Worm (Caenorhabditis elegans) whole organism, L1 larva: ENCODE data around the gene sec-61.A.

Source experiments
- C34B4.2 ChIP-seq: sonication (generic microtip); optimal IDR thresholded peaks from 2 replicates; lab custom pipeline; 2017; ENCODE audit warnings: mild to moderate bottlenecking, missing genetic modification characterization, missing compliant biosample characterization
- dsc-1 ChIP-seq: sonication (generic microtip); optimal IDR thresholded peaks from 2 replicates; lab custom pipeline; 2016; ENCODE audit warnings: mild to moderate bottlenecking, missing genetic modification characterization, missing compliant biosample characterization
- efl-3 ChIP-seq: fragments of 200-800 bp; sonication (Bioruptor generic); optimal IDR thresholded peaks from 2 replicates; lab custom pipeline; 2018; ENCODE audit warnings: mild to moderate bottlenecking, missing genetic modification characterization, missing compliant biosample characterization
- mdl-1 ChIP-seq, 2 experiments: fragments of 150-350 bp; optimal IDR thresholded peaks; 2 replicates each; lab custom pipeline; 2014 to 2017; ENCODE audit warnings: missing biosample characterization in 2 of 2, missing genetic modification characterization in 2 of 2, inconsistent platforms in 1 of 2
- nhr-11 ChIP-seq: fragments of 150-350 bp; optimal IDR thresholded peaks from 2 replicates; lab custom pipeline; 2014; ENCODE audit warnings: missing biosample characterization, missing genetic modification characterization
- nhr-77 ChIP-seq: fragments of 150-350 bp; optimal IDR thresholded peaks from 2 replicates; lab custom pipeline; 2014; ENCODE audit warnings: missing biosample characterization, missing genetic modification characterization
- snpc-4 ChIP-seq: fragments of 150-350 bp; optimal IDR thresholded peaks from 2 replicates; lab custom pipeline; 2014; ENCODE audit warnings: missing biosample characterization, missing genetic modification characterization
- unc-62 ChIP-seq: fragments of 150-350 bp; optimal IDR thresholded peaks from 2 replicates; lab custom pipeline; 2014; ENCODE audit warnings: missing biosample characterization, missing genetic modification reagents, missing genetic modification characterization
- xbp-1 ChIP-seq: sonication (generic microtip); optimal IDR thresholded peaks from 2 replicates; lab custom pipeline; 2016; ENCODE audit warnings: missing genetic modification characterization, missing compliant biosample characterization

- no peak for TF ChIP-seq C34B4.2
- no peak for TF ChIP-seq snpc-4 (tag; lab: Kevin White, UChicago)
- TF ChIP-seq nhr-11 (tag; lab: Kevin White, UChicago) = no peak
- TF ChIP-seq nhr-77 (tag; lab: Kevin White, UChicago) = no peak
- TF ChIP-seq xbp-1 (tag; lab: Kevin White, UChicago) = no peak
- TF ChIP-seq dsc-1 (tag; lab: Kevin White, UChicago) = no peak
- TF ChIP-seq efl-3 (GFP tag; lab: Kevin White, UChicago) = no peak
- no peak for TF ChIP-seq mdl-1 (tag; optimal IDR thresholded peaks at IDR 0.05; lab: Kevin White, UChicago)
- no peak for TF ChIP-seq unc-62 (GFP tag; lab: Kevin White, UChicago)
These were observed 37.1 kb upstream of the sec-61.A start, which contains the start of gene Y57G11C.38 for ce11 chrIV:14862147-14862546.
